Worm (Caenorhabditis elegans): ENCODE measurements around the gene F56C3.3.

DNA sequence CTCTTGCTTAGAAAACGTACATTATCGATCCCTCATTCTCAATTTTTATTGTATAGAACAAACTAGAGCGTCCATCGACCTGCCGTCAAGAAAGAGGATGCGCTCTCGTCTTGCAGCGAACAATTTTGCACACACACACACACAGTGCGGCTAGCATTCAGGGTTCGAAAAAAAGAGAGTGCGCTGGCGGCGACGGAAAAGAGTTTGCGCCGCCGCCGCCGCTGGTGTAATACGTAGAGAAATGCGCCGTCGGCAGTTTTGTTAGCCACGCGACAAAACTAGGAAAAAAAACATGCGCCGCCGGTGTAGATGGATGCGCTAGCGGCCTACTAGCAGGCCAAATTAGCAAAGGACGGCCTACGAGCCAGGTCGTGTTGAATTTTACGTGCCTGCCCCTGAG is 25.4 kb upstream of the F56C3.3 start:
- no peak for TF ChIP-seq him-1 (tag; optimal IDR thresholded peaks at IDR 0.05)
- TF ChIP-seq dao-5 (tag; optimal IDR thresholded peaks at IDR 0.05): no peak
